Fruit fly (Drosophila melanogaster) whole organism, embryonic: ENCODE data around the gene Gr32a.
A peak's percentile ranks its signal among the peaks of the same experiment; 100 is the strongest.

Experiments used
- ATbp ChIP-seq: fragments of 200-800 bp; sonication (Bioruptor generic); optimal IDR thresholded peaks from 2 replicates; lab custom pipeline; 2017; ENCODE audit warnings: missing biosample characterization, mild to moderate bottlenecking, missing genetic modification characterization, missing genetic modification reagents
- Aef1 ChIP-seq: fragments of 200-800 bp; sonication (Bioruptor generic); IDR thresholded peaks from 3 replicates; pipeline ENCODE4 v1.3.6; 2022; ENCODE audit warnings: missing biosample characterization, missing genetic modification characterization
- B-H1 ChIP-seq: fragments of 200-800 bp; sonication (Bioruptor generic); IDR thresholded peaks from 3 replicates; pipeline ENCODE4 v1.3.6; 2022; ENCODE audit warnings: missing biosample characterization, missing genetic modification characterization
- CG10147 ChIP-seq: fragments of 200-800 bp; sonication (Bioruptor generic); optimal IDR thresholded peaks from 2 replicates; lab custom pipeline; 2019; ENCODE audit warnings: missing biosample characterization, mild to moderate bottlenecking, missing genetic modification characterization, moderate library complexity
- CG10267 ChIP-seq: fragments of 200-800 bp; sonication (Bioruptor generic); optimal IDR thresholded peaks from 2 replicates; lab custom pipeline; 2018; ENCODE audit warnings: missing biosample characterization, mild to moderate bottlenecking, missing genetic modification characterization, moderate library complexity
- CG10431 ChIP-seq: fragments of 200-800 bp; sonication (Bioruptor generic); optimal IDR thresholded peaks from 3 replicates; lab custom pipeline; 2018; ENCODE audit warnings: missing biosample characterization, mild to moderate bottlenecking, missing genetic modification characterization
- CG10462 ChIP-seq: fragments of 200-800 bp; sonication (Bioruptor generic); optimal IDR thresholded peaks from 2 replicates; lab custom pipeline; 2016; ENCODE audit warnings: missing biosample characterization, missing genetic modification characterization
- CG13424 ChIP-seq: fragments of 200-800 bp; sonication (Bioruptor generic); optimal IDR thresholded peaks from 2 replicates; lab custom pipeline; 2019; ENCODE audit warnings: missing biosample characterization, mild to moderate bottlenecking, missing genetic modification characterization, moderate library complexity
- CG14050 ChIP-seq: fragments of 200-800 bp; sonication (Bioruptor generic); IDR thresholded peaks from 3 replicates; pipeline ENCODE4 v1.3.6; 2022; ENCODE audit warnings: missing biosample characterization, missing genetic modification characterization
- CG17385 ChIP-seq: fragments of 200-800 bp; sonication (Bioruptor generic); optimal IDR thresholded peaks from 3 replicates; lab custom pipeline; 2018; ENCODE audit warnings: missing biosample characterization, mild to moderate bottlenecking, missing genetic modification characterization
- CG18619 ChIP-seq: fragments of 200-800 bp; sonication (Bioruptor generic); optimal IDR thresholded peaks from 3 replicates; lab custom pipeline; 2017; ENCODE audit warnings: missing biosample characterization, mild to moderate bottlenecking, missing genetic modification characterization
- CG2116 ChIP-seq: fragments of 200-800 bp; sonication (Bioruptor generic); optimal IDR thresholded peaks from 3 replicates; lab custom pipeline; 2018; ENCODE audit warnings: missing biosample characterization, mild to moderate bottlenecking, missing genetic modification characterization
- CG2202 ChIP-seq: fragments of 200-800 bp; sonication (Bioruptor generic); optimal IDR thresholded peaks from 2 replicates; lab custom pipeline; 2018; ENCODE audit warnings: missing biosample characterization, mild to moderate bottlenecking, missing genetic modification characterization
- CG30403 ChIP-seq: fragments of 200-800 bp; sonication (Bioruptor generic); optimal IDR thresholded peaks from 3 replicates; lab custom pipeline; 2016; ENCODE audit warnings: missing biosample characterization, missing genetic modification characterization
- CG32532 ChIP-seq: fragments of 200-800 bp; sonication (Bioruptor generic); IDR thresholded peaks from 2 replicates; pipeline ENCODE4 v1.3.6; 2022; ENCODE audit warnings: missing biosample characterization, missing genetic modification characterization
- CG34422 ChIP-seq: fragments of 200-800 bp; sonication (Bioruptor generic); IDR thresholded peaks from 3 replicates; pipeline ENCODE4 v1.3.6; 2022; ENCODE audit warnings: missing biosample characterization, missing genetic modification characterization
- CG6791 ChIP-seq: fragments of 200-800 bp; sonication (Bioruptor generic); IDR thresholded peaks from 3 replicates; pipeline ENCODE4 v1.3.6; 2022; ENCODE audit warnings: missing biosample characterization, missing genetic modification characterization; ENCODE audit not compliant: partially characterized antibody
- CG8290 ChIP-seq, 3 experiments: fragments of 200-800 bp; sonication (Bioruptor generic); optimal IDR thresholded peaks; 2 replicates each; lab custom pipeline; 2016 to 2019; ENCODE audit warnings: missing biosample characterization in 3 of 3, missing genetic modification characterization in 3 of 3, mild to moderate bottlenecking in 2 of 3, moderate library complexity in 1 of 3
- CG8388 ChIP-seq: fragments of 200-800 bp; sonication (Bioruptor generic); optimal IDR thresholded peaks from 2 replicates; lab custom pipeline; 2019; ENCODE audit warnings: missing biosample characterization, mild to moderate bottlenecking, missing genetic modification characterization, moderate library complexity
- D19A ChIP-seq: fragments of 200-800 bp; optimal IDR thresholded peaks from 3 replicates; lab custom pipeline; 2019; ENCODE audit warnings: missing biosample characterization, mild to moderate bottlenecking, missing genetic modification characterization, moderate library complexity
- Dad ChIP-seq: fragments of 200-800 bp; sonication (Bioruptor generic); optimal IDR thresholded peaks from 3 replicates; lab custom pipeline; 2016; ENCODE audit warnings: missing biosample characterization, missing genetic modification characterization
- Dfd ChIP-seq, 2 experiments: fragments of >200 bp; optimal IDR thresholded peaks; 2 replicates each; lab custom pipeline; 2017; ENCODE audit warnings: missing biosample characterization in 2 of 2, missing genetic modification characterization in 2 of 2
- Elba2 ChIP-seq: fragments of 200-800 bp; sonication (Bioruptor generic); optimal IDR thresholded peaks from 3 replicates; lab custom pipeline; 2016; ENCODE audit warnings: missing biosample characterization, missing genetic modification characterization
- HLH54F ChIP-seq: fragments of 200-800 bp; sonication (Bioruptor generic); optimal IDR thresholded peaks from 3 replicates; lab custom pipeline; 2016; ENCODE audit warnings: missing biosample characterization, missing genetic modification characterization
- HLHmδ ChIP-seq: fragments of 200-800 bp; sonication (Bioruptor generic); optimal IDR thresholded peaks from 2 replicates; lab custom pipeline; 2018; ENCODE audit warnings: missing biosample characterization, mild to moderate bottlenecking, missing genetic modification characterization, moderate library complexity
- Mrtf ChIP-seq: fragments of 200-800 bp; sonication (Bioruptor generic); IDR thresholded peaks from 3 replicates; pipeline ENCODE4 v1.3.6; 2022; ENCODE audit warnings: missing biosample characterization, missing genetic modification characterization
- NFAT ChIP-seq: fragments of 200-800 bp; sonication (Bioruptor generic); IDR thresholded peaks from 2 replicates; pipeline ENCODE4 v1.3.6; 2022; ENCODE audit warnings: missing biosample characterization, missing genetic modification characterization
- Nf-YC ChIP-seq: fragments of 200-800 bp; optimal IDR thresholded peaks from 3 replicates; lab custom pipeline; 2019; ENCODE audit warnings: missing biosample characterization, mild to moderate bottlenecking, missing genetic modification characterization, moderate library complexity
- PHDP ChIP-seq: fragments of 200-800 bp; sonication (Bioruptor generic); optimal IDR thresholded peaks from 3 replicates; lab custom pipeline; 2018; ENCODE audit warnings: missing biosample characterization, mild to moderate bottlenecking, missing genetic modification characterization, moderate library complexity
- Scr ChIP-seq: fragments of 200-800 bp; sonication (Bioruptor generic); IDR thresholded peaks from 2 replicates; pipeline ENCODE4 v1.3.6; 2022; ENCODE audit warnings: missing biosample characterization, missing genetic modification characterization; ENCODE audit not compliant: partially characterized antibody
- Ssrp ChIP-seq: fragments of 200-800 bp; sonication (Bioruptor generic); optimal IDR thresholded peaks from 2 replicates; lab custom pipeline; 2018; ENCODE audit warnings: missing biosample characterization, mild to moderate bottlenecking, missing genetic modification characterization, moderate library complexity
- ara ChIP-seq: fragments of 200-800 bp; sonication (Bioruptor generic); IDR thresholded peaks from 2 replicates; pipeline ENCODE4 v1.3.6; 2022; ENCODE audit warnings: missing biosample characterization, missing genetic modification characterization
- eyg ChIP-seq: fragments of 200-800 bp; sonication (Bioruptor generic); optimal IDR thresholded peaks from 3 replicates; lab custom pipeline; 2016; ENCODE audit warnings: missing biosample characterization, missing genetic modification characterization
- fd64A ChIP-seq: fragments of 200-800 bp; sonication (Bioruptor generic); optimal IDR thresholded peaks from 3 replicates; lab custom pipeline; 2018; ENCODE audit warnings: missing biosample characterization, mild to moderate bottlenecking, missing genetic modification characterization
- fu2 ChIP-seq: fragments of 200-800 bp; sonication (Bioruptor generic); optimal IDR thresholded peaks from 2 replicates; lab custom pipeline; 2016; ENCODE audit warnings: missing biosample characterization, missing genetic modification characterization
- gce ChIP-seq: fragments of 200-800 bp; sonication (Bioruptor generic); IDR thresholded peaks from 3 replicates; pipeline ENCODE4 v1.3.6; 2022; ENCODE audit warnings: missing biosample characterization, missing genetic modification characterization
- gcm2 ChIP-seq: fragments of 200-800 bp; sonication (Bioruptor generic); optimal IDR thresholded peaks from 2 replicates; lab custom pipeline; 2016; ENCODE audit warnings: missing biosample characterization, missing genetic modification characterization
- gsb-n ChIP-seq: fragments of 200-800 bp; sonication (Bioruptor generic); optimal IDR thresholded peaks from 3 replicates; lab custom pipeline; 2018; ENCODE audit warnings: missing biosample characterization, mild to moderate bottlenecking, missing genetic modification characterization
- hbn ChIP-seq: fragments of 200-800 bp; sonication (Bioruptor generic); IDR thresholded peaks from 2 replicates; pipeline ENCODE4 v1.3.6; 2022; ENCODE audit warnings: missing biosample characterization, missing genetic modification characterization; ENCODE audit not compliant: partially characterized antibody
- mld ChIP-seq: fragments of 200-800 bp; sonication (Bioruptor generic); IDR thresholded peaks from 3 replicates; pipeline ENCODE4 v1.3.6; 2022; ENCODE audit warnings: missing biosample characterization, missing genetic modification characterization; ENCODE audit not compliant: partially characterized antibody
- nom ChIP-seq: fragments of 200-800 bp; sonication (Bioruptor generic); optimal IDR thresholded peaks from 2 replicates; lab custom pipeline; 2017; ENCODE audit warnings: missing biosample characterization, missing genetic modification characterization, mild to moderate bottlenecking, moderate library complexity, missing genetic modification reagents
- salm ChIP-seq: fragments of 200-800 bp; sonication (Bioruptor generic); optimal IDR thresholded peaks from 2 replicates; lab custom pipeline; 2018; ENCODE audit warnings: missing biosample characterization, mild to moderate bottlenecking, missing genetic modification characterization
- sd ChIP-seq: fragments of 200-800 bp; sonication (Bioruptor generic); optimal IDR thresholded peaks from 3 replicates; lab custom pipeline; 2018; ENCODE audit warnings: missing biosample characterization, mild to moderate bottlenecking, missing genetic modification characterization, moderate library complexity
- sim ChIP-seq: fragments of 200-800 bp; sonication (Bioruptor generic); IDR thresholded peaks from 2 replicates; pipeline ENCODE4 v1.3.6; 2022; ENCODE audit warnings: missing biosample characterization, missing genetic modification characterization
- sima ChIP-seq: fragments of 200-800 bp; sonication (Bioruptor generic); optimal IDR thresholded peaks from 2 replicates; lab custom pipeline; 2016; ENCODE audit warnings: missing biosample characterization, missing genetic modification characterization
- sna ChIP-seq: fragments of 200-800 bp; sonication (Bioruptor generic); IDR thresholded peaks from 2 replicates; pipeline ENCODE4 v1.3.6; 2022; ENCODE audit warnings: missing biosample characterization, missing genetic modification characterization; ENCODE audit not compliant: partially characterized antibody
- ssp ChIP-seq: fragments of 200-800 bp; sonication (Bioruptor generic); IDR thresholded peaks from 2 replicates; pipeline ENCODE4 v1.3.6; 2022; ENCODE audit warnings: missing biosample characterization, missing genetic modification characterization
- stc ChIP-seq: fragments of 200-800 bp; sonication (Bioruptor generic); IDR thresholded peaks from 2 replicates; pipeline ENCODE4 v1.3.6; 2022; ENCODE audit warnings: missing biosample characterization, missing genetic modification characterization
- sug ChIP-seq: fragments of 200-800 bp; optimal IDR thresholded peaks from 2 replicates; lab custom pipeline; 2019; ENCODE audit warnings: missing biosample characterization, mild to moderate bottlenecking, missing genetic modification characterization, moderate library complexity
- vfl ChIP-seq: fragments of 200-800 bp; sonication (Bioruptor generic); optimal IDR thresholded peaks from 2 replicates; lab custom pipeline; 2016; ENCODE audit warnings: missing biosample characterization, missing genetic modification characterization

Gr32a gene

dm6 chr2L:11106562-11106962 lies 7.3 kb upstream of the Gr32a start, which contains the start of gene Reps (continued):
- peak; percentile 99 for TF ChIP-seq Mrtf (GFP tag; lab: Robert Waterston, UW)
- peak; percentile 96 for TF ChIP-seq CG10267
- peak; percentile 98 for TF ChIP-seq gsb-n
- TF ChIP-seq CG10431 (GFP tag; lab: Kevin White, UChicago): peak; percentile 94
- peak; percentile 98 for TF ChIP-seq CG10147 (GFP tag; lab: Kevin White, UChicago)
- peak; percentile 93 for TF ChIP-seq salm (tag; lab: Kevin White, UChicago)
- TF ChIP-seq CG10462 (GFP tag; lab: Kevin White, UChicago): peak; percentile 98
- peak; percentile 97 for TF ChIP-seq sug (tag; lab: Kevin White, UChicago)
- peak; percentile 79 for TF ChIP-seq CG6791 (GFP tag; lab: Robert Waterston, UW)
- peak; percentile 64; the same call in 1 of the 3 replicates for TF ChIP-seq mld
- peak; percentile 98 for TF ChIP-seq PHDP (tag; lab: Kevin White, UChicago)
- TF ChIP-seq CG8290 (GFP tag; optimal IDR thresholded peaks at IDR 0.05; lab: Kevin White, UChicago): peak; percentile 99
- peak; percentile 96 for TF ChIP-seq CG8290 (tag; optimal IDR thresholded peaks at IDR 0.05; lab: Kevin White, UChicago)
- TF ChIP-seq CG13424 (tag; lab: Kevin White, UChicago): peak; percentile 98
- peak; percentile 95 for TF ChIP-seq gcm2 (GFP tag; lab: Kevin White, UChicago)
- TF ChIP-seq CG30403: peak; percentile 99
- peak; percentile 98 for TF ChIP-seq Elba2
- peak; percentile 97 for TF ChIP-seq CG2202
- TF ChIP-seq gce (GFP tag; lab: Robert Waterston, UW): peak; percentile 97
- TF ChIP-seq Scr: peak; percentile 71
- TF ChIP-seq hbn: peak; percentile 56; the same call in 1 of the 2 replicates
- TF ChIP-seq Dad (GFP tag; lab: Kevin White, UChicago): peak; percentile 98
- peak; percentile 88 for TF ChIP-seq Nf-YC (tag; lab: Kevin White, UChicago)
- peak; percentile 99 for TF ChIP-seq CG32532 (GFP tag; lab: Robert Waterston, UW)
- peak; percentile 97 for TF ChIP-seq fu2 (GFP tag; lab: Kevin White, UChicago)
- peak; percentile 97 for TF ChIP-seq vfl
- TF ChIP-seq CG18619 (GFP tag; lab: Kevin White, UChicago): peak; percentile 97
- TF ChIP-seq CG14050: peak; percentile 99
- TF ChIP-seq sna: peak; percentile 74; the same call in 1 of the 2 replicates
- TF ChIP-seq Aef1 (GFP tag; lab: Robert Waterston, UW): peak; percentile 99
- no peak for TF ChIP-seq sd (tag; lab: Kevin White, UChicago)
- TF ChIP-seq ATbp (GFP tag; lab: Kevin White, UChicago): peak; percentile 96
- peak; percentile 94 for TF ChIP-seq D19A (tag; lab: Kevin White, UChicago)
- TF ChIP-seq NFAT (GFP tag; lab: Robert Waterston, UW): peak; percentile 98
- peak; percentile 17 for TF ChIP-seq HLHmδ (GFP tag; lab: Kevin White, UChicago)
- peak; percentile 95 for TF ChIP-seq nom (GFP tag; lab: Kevin White, UChicago)
- peak; percentile 100 for TF ChIP-seq CG34422
- TF ChIP-seq fd64A (GFP tag; lab: Kevin White, UChicago): peak; percentile 94
- TF ChIP-seq Ssrp (tag; lab: Kevin White, UChicago): peak; percentile 99
- TF ChIP-seq stc: peak; percentile 99
- TF ChIP-seq CG8388 (GFP tag; lab: Kevin White, UChicago): peak; percentile 98
- peak; percentile 92 for TF ChIP-seq eyg (GFP tag; lab: Kevin White, UChicago)
- peak; percentile 94 for TF ChIP-seq ssp (GFP tag; lab: Robert Waterston, UW)
- peak; percentile 99 for TF ChIP-seq ara (GFP tag; lab: Robert Waterston, UW)
- peak; percentile 98 for TF ChIP-seq sim (GFP tag; lab: Robert Waterston, UW)
- TF ChIP-seq CG17385 (GFP tag; lab: Kevin White, UChicago): peak; percentile 95
- peak; percentile 94 for TF ChIP-seq CG2116 (GFP tag; lab: Kevin White, UChicago)
- TF ChIP-seq B-H1: peak; percentile 99
- TF ChIP-seq HLH54F (GFP tag; lab: Kevin White, UChicago): peak; percentile 98
- TF ChIP-seq sima (GFP tag; lab: Kevin White, UChicago): peak; percentile 91
- no peak for TF ChIP-seq Dfd (GFP tag; optimal IDR thresholded peaks at IDR 0.05; lab: Kevin White, UChicago)
